Worm (Caenorhabditis elegans) whole organism, L1 larva: ENCODE measurements around the gene Y69A2AR.32.

ENCODE experiments used
- Y116A8C.19 ChIP-seq: sonication (generic microtip); optimal IDR thresholded peaks from 2 replicates; lab custom pipeline; 2016; ENCODE audit warnings: missing compliant biosample characterization, missing genetic modification characterization, borderline replicate concordance
- alr-1 ChIP-seq: fragments of 200-800 bp; sonication (Bioruptor generic); optimal IDR thresholded peaks from 2 replicates; lab custom pipeline; 2018; ENCODE audit warnings: borderline replicate concordance, mild to moderate bottlenecking, missing genetic modification characterization, missing compliant biosample characterization
- aly-2 ChIP-seq: fragments of 150-350 bp; optimal IDR thresholded peaks from 2 replicates; lab custom pipeline; 2014; ENCODE audit warnings: missing biosample characterization, missing genetic modification characterization
- ceh-63 ChIP-seq: fragments of 200-800 bp; sonication (Bioruptor generic); optimal IDR thresholded peaks from 2 replicates; lab custom pipeline; 2018; ENCODE audit warnings: mild to moderate bottlenecking, missing genetic modification characterization, missing compliant biosample characterization
- ceh-90 ChIP-seq: sonication (generic microtip); optimal IDR thresholded peaks from 2 replicates; lab custom pipeline; 2016; ENCODE audit warnings: missing genetic modification characterization, missing compliant biosample characterization
- dpl-1 ChIP-seq, 3 experiments: fragments of 150-350 bp in 2 of 3; sonication (generic microtip) in 1 of 3; optimal IDR thresholded peaks; 2 replicates each; lab custom pipeline; 2014 to 2017; ENCODE audit warnings: missing biosample characterization in 3 of 3, missing genetic modification characterization in 3 of 3, missing genetic modification reagents in 3 of 3
- dsc-1 ChIP-seq: sonication (generic microtip); optimal IDR thresholded peaks from 2 replicates; lab custom pipeline; 2016; ENCODE audit warnings: mild to moderate bottlenecking, missing genetic modification characterization, missing compliant biosample characterization
- efl-1 ChIP-seq, 4 experiments: fragments of 150-350 bp; optimal IDR thresholded peaks in 3 of 4; peaks in 1 of 4; 1 replicate in 1 of 4; 2 replicates in 3 of 4; lab custom pipeline; 2014; ENCODE audit warnings: missing biosample characterization in 2 of 4, missing genetic modification characterization in 2 of 4, missing genetic modification reagents in 2 of 4
- efl-3 ChIP-seq: fragments of 200-800 bp; sonication (Bioruptor generic); optimal IDR thresholded peaks from 2 replicates; lab custom pipeline; 2018; ENCODE audit warnings: mild to moderate bottlenecking, missing genetic modification characterization, missing compliant biosample characterization
- egl-13 ChIP-seq: sonication (generic microtip); optimal IDR thresholded peaks from 2 replicates; lab custom pipeline; 2016; ENCODE audit warnings: missing genotype, missing genetic modification reagents, missing genetic modification characterization, missing compliant biosample characterization
- egl-27 ChIP-seq, 2 experiments: fragments of 150-350 bp in 1 of 2; sonication (generic microtip); optimal IDR thresholded peaks; 3 replicates each; lab custom pipeline; 2017 to 2018; ENCODE audit warnings: missing biosample characterization in 2 of 2, missing genetic modification characterization in 2 of 2, missing genetic modification reagents in 2 of 2
- elt-3 ChIP-seq, 6 experiments: fragments of 150-350 bp in 1 of 6; sonication (generic microtip); optimal IDR thresholded peaks; 2 replicates each; lab custom pipeline; 2017 to 2018; ENCODE audit warnings: missing biosample characterization in 6 of 6, missing genetic modification characterization in 6 of 6, inconsistent platforms in 1 of 6
- fkh-4 ChIP-seq: sonication (generic microtip); optimal IDR thresholded peaks from 2 replicates; lab custom pipeline; 2016; ENCODE audit warnings: missing compliant biosample characterization, missing genetic modification characterization, borderline replicate concordance
- fos-1 ChIP-seq: fragments of 150-350 bp; optimal IDR thresholded peaks from 2 replicates; lab custom pipeline; 2014; ENCODE audit warnings: missing biosample characterization, missing genetic modification characterization
- grh-1 ChIP-seq: fragments of 200-800 bp; sonication (Bioruptor generic); IDR thresholded peaks from 2 replicates; pipeline ENCODE4 v1.3.6; 2022; ENCODE audit warnings: missing genetic modification reagents, missing genetic modification characterization, missing compliant biosample characterization
- hlh-17 ChIP-seq: fragments of 200-800 bp; sonication (Bioruptor generic); optimal IDR thresholded peaks from 2 replicates; lab custom pipeline; 2018; ENCODE audit warnings: missing genetic modification characterization, mild to moderate bottlenecking, missing compliant biosample characterization, moderate library complexity, borderline replicate concordance
- lin-13 ChIP-seq: fragments of 150-350 bp; optimal IDR thresholded peaks from 2 replicates; lab custom pipeline; 2014; ENCODE audit warnings: missing biosample characterization, missing genetic modification reagents, missing genetic modification characterization
- lin-35 ChIP-seq, 2 experiments: fragments of 150-350 bp; optimal IDR thresholded peaks; 2 replicates each; lab custom pipeline; 2014; ENCODE audit warnings: missing biosample characterization in 2 of 2, missing genetic modification characterization in 2 of 2, missing genetic modification reagents in 2 of 2
- lin-39 ChIP-seq: fragments of 150-350 bp; optimal IDR thresholded peaks from 2 replicates; lab custom pipeline; 2014; ENCODE audit warnings: missing biosample characterization, missing genetic modification reagents, missing genetic modification characterization
- mep-1 ChIP-seq: fragments of 150-350 bp; optimal IDR thresholded peaks from 2 replicates; lab custom pipeline; 2014; ENCODE audit warnings: missing biosample characterization, missing genetic modification characterization
- nhr-11 ChIP-seq: fragments of 150-350 bp; optimal IDR thresholded peaks from 2 replicates; lab custom pipeline; 2014; ENCODE audit warnings: missing biosample characterization, missing genetic modification characterization
- nhr-20 ChIP-seq: sonication (generic microtip); optimal IDR thresholded peaks from 2 replicates; lab custom pipeline; 2016; ENCODE audit warnings: mild to moderate bottlenecking, missing genetic modification characterization, missing compliant biosample characterization
- nhr-237 ChIP-seq: fragments of 150-350 bp; optimal IDR thresholded peaks from 2 replicates; lab custom pipeline; 2014; ENCODE audit warnings: missing biosample characterization, missing genetic modification characterization
- nhr-77 ChIP-seq: fragments of 150-350 bp; optimal IDR thresholded peaks from 2 replicates; lab custom pipeline; 2014; ENCODE audit warnings: missing biosample characterization, missing genetic modification characterization
- nhr-84 ChIP-seq: sonication (generic microtip); optimal IDR thresholded peaks from 2 replicates; lab custom pipeline; 2017; ENCODE audit warnings: missing biosample characterization, missing genetic modification characterization
- skn-1 ChIP-seq: fragments of 150-350 bp; optimal IDR thresholded peaks from 2 replicates; lab custom pipeline; 2014; ENCODE audit warnings: missing biosample characterization, missing genetic modification characterization
- snu-23 ChIP-seq: sonication (generic microtip); optimal IDR thresholded peaks from 2 replicates; lab custom pipeline; 2016; ENCODE audit warnings: missing genetic modification characterization, missing compliant biosample characterization
- sptf-1 ChIP-seq: fragments of 150-350 bp; optimal IDR thresholded peaks from 2 replicates; lab custom pipeline; 2014; ENCODE audit warnings: missing biosample characterization, missing genetic modification characterization
- swsn-7 ChIP-seq: sonication (generic microtip); optimal IDR thresholded peaks from 2 replicates; lab custom pipeline; 2016; ENCODE audit warnings: missing genetic modification characterization, missing compliant biosample characterization
- tbx-2 ChIP-seq: sonication (generic microtip); optimal IDR thresholded peaks from 2 replicates; lab custom pipeline; 2016; ENCODE audit warnings: missing genetic modification characterization, missing compliant biosample characterization
- unc-130 ChIP-seq: fragments of 150-350 bp; optimal IDR thresholded peaks from 2 replicates; lab custom pipeline; 2017; ENCODE audit warnings: missing biosample characterization, missing genetic modification characterization, inconsistent platforms
- unc-30 ChIP-seq: sonication (generic microtip); optimal IDR thresholded peaks from 2 replicates; lab custom pipeline; 2017; ENCODE audit warnings: missing biosample characterization, missing genetic modification characterization
- unc-62 ChIP-seq: fragments of 150-350 bp; optimal IDR thresholded peaks from 2 replicates; lab custom pipeline; 2014; ENCODE audit warnings: missing biosample characterization, missing genetic modification reagents, missing genetic modification characterization
- vab-15 ChIP-seq: sonication (generic microtip); optimal IDR thresholded peaks from 2 replicates; lab custom pipeline; 2017; ENCODE audit warnings: missing genotype, mild to moderate bottlenecking, missing genetic modification characterization, missing compliant biosample characterization
- xbp-1 ChIP-seq: sonication (generic microtip); optimal IDR thresholded peaks from 2 replicates; lab custom pipeline; 2016; ENCODE audit warnings: missing genetic modification characterization, missing compliant biosample characterization
- zip-4 ChIP-seq: fragments of 200-800 bp; sonication (Bioruptor generic); optimal IDR thresholded peaks from 2 replicates; lab custom pipeline; 2018; ENCODE audit warnings: mild to moderate bottlenecking, missing genetic modification characterization, moderate library complexity, missing compliant biosample characterization
- ztf-4 ChIP-seq: fragments of 150-350 bp; optimal IDR thresholded peaks from 2 replicates; lab custom pipeline; 2014; ENCODE audit warnings: missing biosample characterization, missing genetic modification characterization

Gene Y69A2AR.32

ce11 chrIV:2610409-2610808 is at the start of gene Y69A2AR.32:
Gene Y69A2AR.32, plus strand, starts transcription at chrIV:2610436.
- TF ChIP-seq ceh-63 (GFP tag; lab: Kevin White, UChicago), result no peak
- no peak for TF ChIP-seq swsn-7 (tag; lab: Kevin White, UChicago)
- no peak for TF ChIP-seq alr-1
- TF ChIP-seq snu-23, result no peak
- no peak for TF ChIP-seq nhr-11 (tag; lab: Kevin White, UChicago)
- no peak for TF ChIP-seq dpl-1 (GFP tag; optimal IDR thresholded peaks at IDR 0.05; lab: Kevin White, UChicago)
- TF ChIP-seq nhr-20, result no peak
- no peak for TF ChIP-seq nhr-237 (tag; lab: Kevin White, UChicago)
- TF ChIP-seq unc-62, result no peak
- no peak for TF ChIP-seq egl-27 (tag; optimal IDR thresholded peaks at IDR 0.05; lab: Kevin White, UChicago)
- no peak for TF ChIP-seq elt-3 (tag; optimal IDR thresholded peaks at IDR 0.05; lab: Kevin White, UChicago)

ce11 chrIV:2561358-2561757 is 48.9 kb upstream of the Y69A2AR.32 start, which contains the start of gene Y69A2AR.46:
Gene Y69A2AR.46, plus strand, starts transcription at chrIV:2561658.
- TF ChIP-seq ceh-90 (no peak), hlh-17 (no peak), swsn-7 (tag; lab: Kevin White, UChicago) (no peak), tbx-2 (tag; lab: Kevin White, UChicago) (no peak), mep-1 (tag; lab: Kevin White, UChicago) (no peak), aly-2 (no peak), egl-13 (no peak), Y116A8C.19 (no peak), fkh-4 (tag; lab: Kevin White, UChicago) (no peak), nhr-77 (no peak)

ce11 chrIV:2562071-2562470 is 48.2 kb upstream of the Y69A2AR.32 start, which contains the start of gene Y69A2AR.50:
Gene Y69A2AR.50, plus strand, starts transcription at chrIV:2562371.
- TF ChIP-seq unc-30 (no peak), lin-35 (GFP tag; optimal IDR thresholded peaks at IDR 0.05; lab: Kevin White, UChicago) (no peak), unc-62 (no peak)

- TF ChIP-seq nhr-11 (tag; lab: Kevin White, UChicago) (no peak), egl-27 (tag; optimal IDR thresholded peaks at IDR 0.05; lab: Kevin White, UChicago) (no peak), dsc-1 (no peak), skn-1 (tag; lab: Kevin White, UChicago) (no peak)
- TF ChIP-seq, all 84 proteins: peak for 0
These were observed 46.3 kb upstream of the Y69A2AR.32 start, which contains the start of gene Y69A2AR.24 for ce11 chrIV:2563969-2564368. Gene Y69A2AR.24, minus strand, starts transcription at chrIV:2564069.

- TF ChIP-seq sptf-1 (tag; lab: Kevin White, UChicago), result no peak
- TF ChIP-seq fos-1 (tag; lab: Kevin White, UChicago), result no peak
- no peak for TF ChIP-seq unc-30
- TF ChIP-seq lin-13 (GFP tag; lab: Kevin White, UChicago), result no peak
- no peak for TF ChIP-seq efl-3 (GFP tag; lab: Kevin White, UChicago)
- no peak for TF ChIP-seq vab-15 (tag; lab: Kevin White, UChicago)
- no peak for TF ChIP-seq zip-4 (GFP tag; lab: Kevin White, UChicago)
- no peak for TF ChIP-seq nhr-84 (tag; lab: Kevin White, UChicago)
- no peak for TF ChIP-seq nhr-77
- TF ChIP-seq ztf-4 (tag; lab: Kevin White, UChicago), result no peak
- no peak for TF ChIP-seq lin-39
These were observed 42.0 kb upstream of the Y69A2AR.32 start, which contains the start of the genes Y69A2AR.25 and Y69A2AR.12 for ce11 chrIV:2568267-2568666. Gene Y69A2AR.25, minus strand, starts transcription at chrIV:2568367. Gene Y69A2AR.12, plus strand, starts transcription at chrIV:2568614.

ce11 chrIV:2572107-2572506 is 38.1 kb upstream of the Y69A2AR.32 start, which contains the start of gene Y69A2AR.51:
Gene Y69A2AR.51, plus strand, starts transcription at chrIV:2572407.
- TF ChIP-seq unc-130 (no peak), nhr-11 (tag; lab: Kevin White, UChicago) (no peak), grh-1 (GFP tag; lab: Robert Waterston, UW) (no peak), dsc-1 (no peak), fkh-4 (tag; lab: Kevin White, UChicago) (no peak), efl-1 (optimal IDR thresholded peaks at IDR 0.05; lab: Kevin White, UChicago) (no peak), efl-1 (GFP tag; optimal IDR thresholded peaks at IDR 0.05 in 1 of 2; lab: Kevin White, UChicago) (no peak), xbp-1 (tag; lab: Kevin White, UChicago) (no peak)
- TF ChIP-seq, all 84 proteins: peak for 0
